Worm (Caenorhabditis elegans) whole organism, L4 larva: Measurements from ENCODE around the gene rps-28.
A peak's percentile ranks its signal among the peaks of the same experiment; 100 is the strongest.

ENCODE experiments used
- F10B5.3 ChIP-seq: sonication (generic microtip); optimal IDR thresholded peaks from 2 replicates; lab custom pipeline; 2016; ENCODE audit warnings: mild to moderate bottlenecking, missing genetic modification characterization, missing compliant biosample characterization
- F37D6.2 ChIP-seq: sonication (generic microtip); optimal IDR thresholded peaks from 2 replicates; lab custom pipeline; 2016; ENCODE audit warnings: mild to moderate bottlenecking, missing genetic modification characterization, missing compliant biosample characterization
- F44E2.7 ChIP-seq: fragments of 200-800 bp; sonication (Bioruptor generic); IDR thresholded peaks from 2 replicates; pipeline ENCODE4 v2.1.2; 2022; ENCODE audit warnings: missing genetic modification characterization, missing compliant biosample characterization
- F49E8.2 ChIP-seq: sonication (generic microtip); optimal IDR thresholded peaks from 2 replicates; lab custom pipeline; 2016; ENCODE audit warnings: missing compliant biosample characterization, mild to moderate bottlenecking, missing genetic modification characterization, borderline replicate concordance
- R02D3.7 ChIP-seq: fragments of 150-350 bp; sonication (generic microtip); optimal IDR thresholded peaks from 3 replicates; lab custom pipeline; 2014; ENCODE audit warnings: missing biosample characterization, missing genetic modification characterization
- T20F7.1 ChIP-seq: fragments of 200-800 bp; sonication (Bioruptor generic); optimal IDR thresholded peaks from 2 replicates; lab custom pipeline; 2018; ENCODE audit warnings: mild to moderate bottlenecking, missing genetic modification characterization, missing compliant biosample characterization
- T26A8.4 ChIP-seq: fragments of 200-800 bp; sonication (Bioruptor generic); IDR thresholded peaks from 2 replicates; pipeline ENCODE4 v1.3.6; 2022; ENCODE audit warnings: missing genetic modification characterization, missing compliant biosample characterization
- Y105C5A.15 ChIP-seq: fragments of 200-800 bp; sonication (Bioruptor generic); IDR thresholded peaks from 2 replicates; pipeline ENCODE4 v1.3.6; 2022; ENCODE audit warnings: missing genetic modification characterization, missing compliant biosample characterization
- Y48G9A.11 ChIP-seq: fragments of 200-800 bp; sonication (Bioruptor generic); IDR thresholded peaks from 2 replicates; pipeline ENCODE4 v1.3.6; 2022; ENCODE audit warnings: missing genetic modification reagents, missing genetic modification characterization, missing compliant biosample characterization
- ZK337.2 ChIP-seq: fragments of 200-800 bp; sonication (Bioruptor generic); IDR thresholded peaks from 2 replicates; pipeline ENCODE4 v1.3.6; 2022; ENCODE audit warnings: missing genetic modification reagents, missing genetic modification characterization, missing compliant biosample characterization
- aha-1 ChIP-seq: fragments of 150-350 bp; peaks from one replicate; lab custom pipeline; 2014; ENCODE audit warnings: missing biosample characterization, missing genetic modification characterization
- aly-2 ChIP-seq: sonication (generic microtip); optimal IDR thresholded peaks from 2 replicates; lab custom pipeline; 2018; ENCODE audit warnings: missing biosample characterization, missing genetic modification characterization
- arid-1 ChIP-seq: fragments of 200-800 bp; sonication (Bioruptor generic); conservative IDR thresholded peaks from 2 replicates; pipeline ENCODE4 v1.3.6; 2022; ENCODE audit warnings: missing genetic modification reagents, missing genetic modification characterization, missing compliant biosample characterization
- attf-4 ChIP-seq: sonication (generic microtip); optimal IDR thresholded peaks from 3 replicates; lab custom pipeline; 2017; ENCODE audit warnings: missing biosample characterization, missing genetic modification characterization
- ceh-20 ChIP-seq: fragments of 200-800 bp; sonication (Bioruptor generic); IDR thresholded peaks from 2 replicates; pipeline ENCODE4 v1.3.6; 2022; ENCODE audit warnings: missing genetic modification reagents, missing genetic modification characterization, missing compliant biosample characterization
- ceh-28 ChIP-seq: fragments of 150-350 bp; optimal IDR thresholded peaks from 2 replicates; lab custom pipeline; 2014; ENCODE audit warnings: missing biosample characterization, missing genetic modification reagents, missing genetic modification characterization
- ceh-32 ChIP-seq: sonication (generic microtip); optimal IDR thresholded peaks from 2 replicates; lab custom pipeline; 2016; ENCODE audit warnings: mild to moderate bottlenecking, missing genetic modification characterization, missing compliant biosample characterization; ENCODE audit not compliant: poor library complexity
- ceh-62 ChIP-seq: sonication (generic microtip); optimal IDR thresholded peaks from 2 replicates; lab custom pipeline; 2017; ENCODE audit warnings: missing biosample characterization, missing genetic modification characterization
- daf-12 ChIP-seq: fragments of 150-350 bp; optimal IDR thresholded peaks from 2 replicates; lab custom pipeline; 2014; ENCODE audit warnings: missing biosample characterization, missing genetic modification reagents, missing genetic modification characterization
- daf-8 ChIP-seq: fragments of 200-800 bp; sonication (Bioruptor generic); IDR thresholded peaks from 2 replicates; pipeline ENCODE4 v1.3.6; 2022; ENCODE audit warnings: missing genetic modification characterization, missing compliant biosample characterization
- dmd-8 ChIP-seq: fragments of 200-800 bp; sonication (Bioruptor generic); IDR thresholded peaks from 2 replicates; pipeline ENCODE4 v1.3.6; 2022; ENCODE audit warnings: missing genetic modification characterization, missing compliant biosample characterization
- dpl-1 ChIP-seq: fragments of 150-350 bp; optimal IDR thresholded peaks from 2 replicates; lab custom pipeline; 2014; ENCODE audit warnings: missing biosample characterization, missing genetic modification reagents, missing genetic modification characterization
- duxl-1 ChIP-seq: sonication (generic microtip); optimal IDR thresholded peaks from 2 replicates; lab custom pipeline; 2016; ENCODE audit warnings: mild to moderate bottlenecking, missing genetic modification characterization, moderate library complexity, missing compliant biosample characterization; ENCODE audit not compliant: poor library complexity
- dve-1 ChIP-seq: sonication (generic microtip); optimal IDR thresholded peaks from 2 replicates; lab custom pipeline; 2017; ENCODE audit warnings: antibody characterized with exemption, mild to moderate bottlenecking, missing genetic modification characterization, missing compliant biosample characterization; ENCODE audit not compliant: insufficient read depth
- fkh-10 ChIP-seq: fragments of 150-350 bp; optimal IDR thresholded peaks from 2 replicates; lab custom pipeline; 2014; ENCODE audit warnings: missing biosample characterization, missing genetic modification reagents, missing genetic modification characterization
- gei-8 ChIP-seq: fragments of 200-800 bp; sonication (Bioruptor generic); optimal IDR thresholded peaks from 2 replicates; lab custom pipeline; 2018; ENCODE audit warnings: mild to moderate bottlenecking, missing genetic modification characterization, missing compliant biosample characterization
- hif-1 ChIP-seq, 2 experiments: sonication (generic microtip); optimal IDR thresholded peaks; 2 replicates each; lab custom pipeline; 2016 to 2017; ENCODE audit warnings: missing compliant biosample characterization in 2 of 2, missing genetic modification characterization in 2 of 2, missing genetic modification reagents in 2 of 2, missing genotype in 2 of 2, mild to moderate bottlenecking in 1 of 2
- hmg-1.1 ChIP-seq: fragments of 200-800 bp; sonication (Bioruptor generic); IDR thresholded peaks from 2 replicates; pipeline ENCODE4 v1.3.6; 2022; ENCODE audit warnings: missing genetic modification reagents, missing genetic modification characterization, missing compliant biosample characterization
- lin-13 ChIP-seq: fragments of 150-350 bp; optimal IDR thresholded peaks from 2 replicates; lab custom pipeline; 2014; ENCODE audit warnings: missing biosample characterization, missing genetic modification reagents, missing genetic modification characterization
- lin-38 ChIP-seq: fragments of 200-800 bp; sonication (Bioruptor generic); IDR thresholded peaks from 2 replicates; pipeline ENCODE4 v1.3.6; 2022; ENCODE audit warnings: missing genetic modification reagents, missing genetic modification characterization, missing compliant biosample characterization
- madf-9 ChIP-seq: fragments of 200-800 bp; sonication (Bioruptor generic); conservative IDR thresholded peaks from 2 replicates; pipeline ENCODE4 v1.3.6; 2022; ENCODE audit warnings: missing genetic modification reagents, missing genetic modification characterization, missing compliant biosample characterization
- mdt-29 ChIP-seq: fragments of 200-800 bp; sonication (Bioruptor generic); IDR thresholded peaks from 2 replicates; pipeline ENCODE4 v1.3.6; 2022; ENCODE audit warnings: missing genetic modification reagents, missing genetic modification characterization, missing compliant biosample characterization
- mxl-2 ChIP-seq: fragments of 200-800 bp; sonication (Bioruptor generic); conservative IDR thresholded peaks from 2 replicates; pipeline ENCODE4 v1.3.6; 2022; ENCODE audit warnings: missing genetic modification reagents, missing genetic modification characterization, missing compliant biosample characterization
- mxl-3 ChIP-seq: fragments of 200-800 bp; sonication (Bioruptor generic); optimal IDR thresholded peaks from 2 replicates; lab custom pipeline; 2018; ENCODE audit warnings: mild to moderate bottlenecking, missing genetic modification characterization, missing compliant biosample characterization
- nhr-111 ChIP-seq: fragments of 200-800 bp; sonication (Bioruptor generic); optimal IDR thresholded peaks from 2 replicates; lab custom pipeline; 2018; ENCODE audit warnings: mild to moderate bottlenecking, missing genetic modification characterization, missing compliant biosample characterization
- nhr-41 ChIP-seq: fragments of 200-800 bp; sonication (Bioruptor generic); IDR thresholded peaks from 2 replicates; pipeline ENCODE4 v1.3.6; 2022; ENCODE audit warnings: missing genetic modification reagents, missing genetic modification characterization, missing compliant biosample characterization
- nhr-48 ChIP-seq: sonication (generic microtip); optimal IDR thresholded peaks from 2 replicates; lab custom pipeline; 2016; ENCODE audit warnings: mild to moderate bottlenecking, missing genetic modification characterization, missing compliant biosample characterization
- nhr-77 ChIP-seq: fragments of 150-350 bp; optimal IDR thresholded peaks from 2 replicates; lab custom pipeline; 2014; ENCODE audit warnings: missing biosample characterization, missing genetic modification characterization
- saeg-2 ChIP-seq: fragments of 200-800 bp; sonication (Bioruptor generic); IDR thresholded peaks from 2 replicates; pipeline ENCODE4 v1.3.6; 2022; ENCODE audit warnings: missing genetic modification reagents, missing genetic modification characterization, missing compliant biosample characterization
- sdz-12 ChIP-seq: fragments of 200-800 bp; sonication (Bioruptor generic); optimal IDR thresholded peaks from 2 replicates; lab custom pipeline; 2018; ENCODE audit warnings: mild to moderate bottlenecking, missing genetic modification characterization, missing compliant biosample characterization
- skn-1 ChIP-seq: fragments of 150-350 bp; optimal IDR thresholded peaks from 2 replicates; lab custom pipeline; 2014; ENCODE audit warnings: missing biosample characterization, missing genetic modification characterization
- snpc-4 ChIP-seq: fragments of 150-350 bp; optimal IDR thresholded peaks from 2 replicates; lab custom pipeline; 2014; ENCODE audit warnings: missing biosample characterization, missing genetic modification characterization
- spr-1 ChIP-seq: sonication (generic microtip); optimal IDR thresholded peaks from 2 replicates; lab custom pipeline; 2016; ENCODE audit warnings: mild to moderate bottlenecking, missing genetic modification characterization, missing compliant biosample characterization
- tag-97 ChIP-seq: fragments of 200-800 bp; sonication (Bioruptor generic); IDR thresholded peaks from 2 replicates; pipeline ENCODE4 v1.3.6; 2022; ENCODE audit warnings: missing genetic modification characterization, missing compliant biosample characterization
- tra-1 ChIP-seq: fragments of 200-800 bp; sonication (Bioruptor generic); IDR thresholded peaks from 2 replicates; pipeline ENCODE4 v1.3.6; 2022; ENCODE audit warnings: missing genetic modification reagents, missing genetic modification characterization, missing compliant biosample characterization
- zag-1 ChIP-seq: fragments of 150-350 bp; optimal IDR thresholded peaks from 2 replicates; lab custom pipeline; 2014; ENCODE audit warnings: missing biosample characterization, missing genetic modification characterization
- zip-11 ChIP-seq: fragments of 200-800 bp; sonication (Bioruptor generic); IDR thresholded peaks from 2 replicates; pipeline ENCODE4 v1.3.6; 2022; ENCODE audit warnings: missing genetic modification characterization, missing compliant biosample characterization
- zip-2 ChIP-seq: fragments of 150-350 bp; optimal IDR thresholded peaks from 2 replicates; lab custom pipeline; 2014; ENCODE audit warnings: missing biosample characterization, missing genetic modification characterization
- ztf-7 ChIP-seq: fragments of 150-350 bp; optimal IDR thresholded peaks from 2 replicates; lab custom pipeline; 2014; ENCODE audit warnings: missing biosample characterization, missing genetic modification characterization

rps-28 gene

DNA sequence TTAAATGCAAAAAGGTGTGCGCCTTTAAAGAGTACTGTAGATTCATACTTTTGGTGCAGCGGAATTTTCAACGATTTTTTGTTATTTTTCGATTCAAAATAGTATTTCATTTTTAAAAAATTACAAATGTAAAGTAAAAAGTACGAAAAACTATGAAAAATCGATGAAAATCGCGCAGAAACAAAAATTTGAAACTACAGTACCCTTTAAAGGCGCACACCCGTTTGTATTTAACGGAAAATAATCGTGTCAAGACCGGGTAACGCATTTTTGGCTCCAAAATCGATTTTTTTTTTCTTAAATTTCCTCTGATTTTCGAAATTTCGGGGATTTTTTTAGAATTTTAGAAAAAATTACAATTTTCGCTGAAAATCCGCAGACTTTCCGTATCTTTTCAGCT is 48.5 kb downstream of the rps-28 start:
- TF ChIP-seq spr-1 (tag; lab: Kevin White, UChicago) (no peak), aha-1 (tag; lab: Kevin White, UChicago) (peak; percentile 49), attf-4 (tag; lab: Kevin White, UChicago) (no peak)

DNA sequence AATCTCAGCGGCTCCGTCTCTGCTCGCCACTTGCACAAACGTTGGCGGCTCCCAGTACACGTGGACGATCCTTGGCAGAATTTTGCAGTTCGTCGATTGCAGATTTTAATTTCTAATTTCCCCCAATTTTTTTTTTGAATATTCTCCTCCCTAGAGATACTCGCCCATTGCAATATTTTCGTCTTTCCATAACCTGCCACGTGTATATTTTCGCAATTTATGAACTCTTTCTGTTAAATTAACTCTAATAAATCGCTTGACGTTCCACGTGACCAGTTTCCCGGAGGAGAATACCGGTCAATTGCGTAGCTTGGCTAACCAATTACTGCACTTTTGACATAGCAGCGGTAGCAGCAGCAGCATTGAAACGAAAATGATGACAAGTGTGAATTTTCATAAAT is 48.9 kb downstream of the rps-28 start:
- TF ChIP-seq mxl-3 (GFP tag; lab: Kevin White, UChicago): no peak
- TF ChIP-seq dpl-1: no peak
- no peak for TF ChIP-seq zip-2 (tag; lab: Kevin White, UChicago)
- no peak for TF ChIP-seq daf-8 (GFP tag; lab: Robert Waterston, UW)
- no peak for TF ChIP-seq tag-97 (GFP tag; lab: Robert Waterston, UW)
- TF ChIP-seq gei-8: no peak
- no peak for TF ChIP-seq F44E2.7 (GFP tag; lab: Robert Waterston, UW)
- no peak for TF ChIP-seq hmg-1.1 (GFP tag; lab: Robert Waterston, UW)
- TF ChIP-seq duxl-1 (tag; lab: Kevin White, UChicago): peak; percentile 20
- no peak for TF ChIP-seq ceh-28 (tag; lab: Kevin White, UChicago)
- no peak for TF ChIP-seq ceh-32 (tag; lab: Kevin White, UChicago)
- TF ChIP-seq nhr-111 (GFP tag; lab: Kevin White, UChicago): no peak
- TF ChIP-seq madf-9 (GFP tag; lab: Robert Waterston, UW): no peak
- TF ChIP-seq Y48G9A.11: 0 out of 2 replicates have a peak, but pooled peaks have one; percentile 37
- TF ChIP-seq nhr-41 (GFP tag; lab: Robert Waterston, UW): no peak
- TF ChIP-seq lin-38 (GFP tag; lab: Robert Waterston, UW): peak; percentile 67
- no peak for TF ChIP-seq hif-1 (tag; optimal IDR thresholded peaks at IDR 0.05; lab: Kevin White, UChicago)
- peak; percentile 5 for TF ChIP-seq nhr-48 (tag; lab: Kevin White, UChicago)
- TF ChIP-seq F49E8.2 (tag; lab: Kevin White, UChicago): peak; percentile 52
- no peak for TF ChIP-seq R02D3.7
- TF ChIP-seq snpc-4 (tag; lab: Kevin White, UChicago): no peak
- TF ChIP-seq mxl-2: no peak
- peak; percentile 46 for TF ChIP-seq T26A8.4 (GFP tag; lab: Robert Waterston, UW)
- TF ChIP-seq aha-1 (tag; lab: Kevin White, UChicago): no peak
- no peak for TF ChIP-seq skn-1 (tag; lab: Kevin White, UChicago)
- TF ChIP-seq spr-1 (tag; lab: Kevin White, UChicago): no peak
- TF ChIP-seq daf-12: no peak
- TF ChIP-seq fkh-10: no peak
- TF ChIP-seq mdt-29 (GFP tag; lab: Robert Waterston, UW): no peak
- no peak for TF ChIP-seq ceh-20 (GFP tag; lab: Robert Waterston, UW)
- TF ChIP-seq aly-2 (tag; lab: Kevin White, UChicago): no peak
- no peak for TF ChIP-seq F10B5.3 (tag; lab: Kevin White, UChicago)
- TF ChIP-seq ZK337.2 (GFP tag; lab: Robert Waterston, UW): no peak
- no peak for TF ChIP-seq sdz-12 (GFP tag; lab: Kevin White, UChicago)
- TF ChIP-seq zip-11 (GFP tag; lab: Robert Waterston, UW): no peak
- peak; percentile 35 for TF ChIP-seq lin-13 (GFP tag; lab: Kevin White, UChicago)
- no peak for TF ChIP-seq tra-1 (GFP tag; lab: Robert Waterston, UW)
- no peak for TF ChIP-seq Y105C5A.15 (GFP tag; lab: Robert Waterston, UW)
- no peak for TF ChIP-seq nhr-77 (tag; lab: Kevin White, UChicago)
- TF ChIP-seq F37D6.2: no peak
- TF ChIP-seq arid-1 (GFP tag; lab: Robert Waterston, UW): 0 out of 2 replicates have a peak, but pooled peaks have one; percentile 5
- no peak for TF ChIP-seq T20F7.1 (GFP tag; lab: Kevin White, UChicago)
- 0 out of 2 replicates have a peak, but pooled peaks have one; percentile 53 for TF ChIP-seq dmd-8 (GFP tag; lab: Robert Waterston, UW)
- TF ChIP-seq ztf-7 (tag; lab: Kevin White, UChicago): no peak
- TF ChIP-seq saeg-2: no peak
- TF ChIP-seq ceh-62 (tag; lab: Kevin White, UChicago): no peak
- no peak for TF ChIP-seq zag-1 (tag; lab: Kevin White, UChicago)
- TF ChIP-seq dve-1: peak; percentile 44
